Worm (Caenorhabditis elegans) whole organism, late embryonic: ENCODE data around the gene ZK1240.11.

Experiments
- K09A11.1 ChIP-seq: sonication (generic microtip); optimal IDR thresholded peaks from 2 replicates; lab custom pipeline; 2017; ENCODE audit warnings: antibody characterized with exemption, mild to moderate bottlenecking, missing genetic modification characterization, missing compliant biosample characterization; ENCODE audit not compliant: insufficient read depth
- ama-1 ChIP-seq: fragments of 150-350 bp; optimal IDR thresholded peaks from 2 replicates; lab custom pipeline; 2014
- ceh-2 ChIP-seq: sonication (generic microtip); optimal IDR thresholded peaks from 2 replicates; lab custom pipeline; 2016; ENCODE audit warnings: missing genotype, missing genetic modification characterization, missing compliant biosample characterization
- ceh-6 ChIP-seq: fragments of 200-800 bp; sonication (Bioruptor generic); optimal IDR thresholded peaks from 2 replicates; lab custom pipeline; 2018; ENCODE audit warnings: mild to moderate bottlenecking, missing genetic modification characterization, missing compliant biosample characterization
- elt-2 ChIP-seq: sonication (generic microtip); optimal IDR thresholded peaks from 2 replicates; lab custom pipeline; 2016; ENCODE audit warnings: missing genetic modification reagents, missing genetic modification characterization, missing compliant biosample characterization
- elt-4 ChIP-seq: sonication (generic microtip); optimal IDR thresholded peaks from 2 replicates; lab custom pipeline; 2016; ENCODE audit warnings: missing genetic modification characterization, missing compliant biosample characterization
- hlh-30 ChIP-seq: sonication (generic microtip); optimal IDR thresholded peaks from 2 replicates; lab custom pipeline; 2017; ENCODE audit warnings: antibody characterized with exemption, missing genetic modification characterization, missing compliant biosample characterization; ENCODE audit not compliant: insufficient read depth
- nhr-232 ChIP-seq: sonication (generic microtip); optimal IDR thresholded peaks from 2 replicates; lab custom pipeline; 2016; ENCODE audit warnings: missing genetic modification characterization, missing compliant biosample characterization
- npax-4 ChIP-seq: sonication (generic microtip); optimal IDR thresholded peaks from 2 replicates; lab custom pipeline; 2016; ENCODE audit warnings: missing genetic modification characterization, missing compliant biosample characterization
- tbx-2 ChIP-seq: sonication (generic microtip); optimal IDR thresholded peaks from 2 replicates; lab custom pipeline; 2016; ENCODE audit warnings: missing genetic modification characterization, missing compliant biosample characterization
- unc-3 ChIP-seq, 2 experiments: fragments of 200-800 bp in 1 of 2; sonication (Bioruptor generic) in 1 of 2; sonication (generic microtip) in 1 of 2; conservative IDR thresholded peaks in 1 of 2; optimal IDR thresholded peaks in 1 of 2; 2 replicates each; pipeline versions ENCODE4 v1.3.6 to Lab custom; 2016 to 2022; ENCODE audit warnings: missing compliant biosample characterization in 2 of 2, missing genetic modification characterization in 2 of 2, missing genetic modification reagents in 1 of 2
- unc-86 ChIP-seq: sonication (generic microtip); optimal IDR thresholded peaks from 2 replicates; lab custom pipeline; 2016; ENCODE audit warnings: missing genetic modification characterization, missing compliant biosample characterization
- zip-5 ChIP-seq: sonication (generic microtip); optimal IDR thresholded peaks from 2 replicates; lab custom pipeline; 2016; ENCODE audit warnings: missing genetic modification characterization, missing compliant biosample characterization
- ztf-16 ChIP-seq: sonication (generic microtip); optimal IDR thresholded peaks from 2 replicates; lab custom pipeline; 2017; ENCODE audit warnings: missing genetic modification characterization, missing compliant biosample characterization

DNA sequence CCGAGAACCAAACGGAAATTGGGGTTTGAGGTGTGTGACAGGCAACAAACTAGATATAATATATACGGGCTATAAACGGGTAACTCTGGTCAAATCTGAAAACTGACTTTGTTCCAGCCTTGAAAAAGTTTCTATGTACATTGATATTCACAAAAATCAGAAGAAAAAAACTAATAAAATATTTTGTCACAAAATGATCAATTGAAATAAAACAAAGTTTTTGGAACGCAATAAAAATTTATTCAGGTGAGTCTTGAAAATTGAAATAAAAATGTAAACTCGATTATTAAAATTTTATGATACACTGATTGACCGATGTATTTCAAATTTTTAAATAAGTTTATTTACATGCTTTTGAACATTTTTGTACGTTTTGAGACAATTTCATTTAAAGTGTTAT, 22.7 kb upstream of the ZK1240.11 start, which contains the start of gene B0281.6:
- no peak for TF ChIP-seq elt-2
- no peak for TF ChIP-seq hlh-30 (tag; lab: Kevin White, UChicago)
- no peak for TF ChIP-seq elt-4 (tag; lab: Kevin White, UChicago)
- no peak for TF ChIP-seq nhr-232
- no peak for TF ChIP-seq ztf-16 (tag; lab: Kevin White, UChicago)
- TF ChIP-seq npax-4 = no peak
- no peak for TF ChIP-seq ama-1 (lab: Kevin White, UChicago)
- no peak for TF ChIP-seq ceh-6 (GFP tag; lab: Kevin White, UChicago)
- no peak for TF ChIP-seq unc-86 (tag; lab: Kevin White, UChicago)
- TF ChIP-seq tbx-2 = no peak
- no peak for TF ChIP-seq unc-3 (GFP tag; conservative IDR thresholded peaks at IDR 0.05; lab: Robert Waterston, UW)
- TF ChIP-seq unc-3 (tag; optimal IDR thresholded peaks at IDR 0.05; lab: Kevin White, UChicago) = no peak
- no peak for TF ChIP-seq zip-5 (tag; lab: Kevin White, UChicago)
- no peak for TF ChIP-seq K09A11.1 (tag; lab: Kevin White, UChicago)
- TF ChIP-seq ceh-2 (tag; lab: Kevin White, UChicago) = no peak
